Worm (Caenorhabditis elegans) whole organism, L3 larva: ENCODE data around the gene sqst-3.
A peak's percentile ranks its signal among the peaks of the same experiment; 100 is the strongest.

ENCODE experiments used
- R02D3.7 ChIP-seq: fragments of 150-350 bp; optimal IDR thresholded peaks from 2 replicates; lab custom pipeline; 2014; ENCODE audit warnings: missing biosample characterization, missing genetic modification characterization
- ZK546.5 ChIP-seq: sonication (generic microtip); optimal IDR thresholded peaks from 2 replicates; lab custom pipeline; 2017; ENCODE audit warnings: missing biosample characterization, missing genetic modification characterization
- aly-2 ChIP-seq: fragments of 150-350 bp; optimal IDR thresholded peaks from 2 replicates; lab custom pipeline; 2014; ENCODE audit warnings: missing biosample characterization, missing genetic modification characterization
- ama-1 ChIP-seq: fragments of 150-350 bp; optimal IDR thresholded peaks from 2 replicates; lab custom pipeline; 2018
- ceh-16 ChIP-seq: sonication (generic microtip); optimal IDR thresholded peaks from 2 replicates; lab custom pipeline; 2017; ENCODE audit warnings: missing biosample characterization, missing genetic modification characterization
- ceh-28 ChIP-seq: fragments of 150-350 bp; optimal IDR thresholded peaks from 2 replicates; lab custom pipeline; 2014; ENCODE audit warnings: missing biosample characterization, missing genetic modification reagents, missing genetic modification characterization
- ceh-9 ChIP-seq: sonication (generic microtip); optimal IDR thresholded peaks from 2 replicates; lab custom pipeline; 2018; ENCODE audit warnings: missing biosample characterization, missing genetic modification characterization
- daf-12 ChIP-seq: fragments of 150-350 bp; optimal IDR thresholded peaks from 2 replicates; lab custom pipeline; 2014; ENCODE audit warnings: missing biosample characterization, missing genetic modification reagents, missing genetic modification characterization
- egl-27 ChIP-seq: sonication (generic microtip); optimal IDR thresholded peaks from 4 replicates; lab custom pipeline; 2017; ENCODE audit warnings: missing biosample characterization, missing genetic modification reagents, missing genetic modification characterization
- egl-5 ChIP-seq: fragments of 150-350 bp; optimal IDR thresholded peaks from 2 replicates; lab custom pipeline; 2017; ENCODE audit warnings: missing biosample characterization, missing genetic modification reagents, missing genetic modification characterization, inconsistent platforms
- elt-1 ChIP-seq: fragments of 150-350 bp; optimal IDR thresholded peaks from 2 replicates; lab custom pipeline; 2014; ENCODE audit warnings: missing biosample characterization, missing genetic modification characterization
- elt-2 ChIP-seq: sonication (generic microtip); optimal IDR thresholded peaks from 2 replicates; lab custom pipeline; 2016; ENCODE audit warnings: missing genetic modification reagents, mild to moderate bottlenecking, missing genetic modification characterization, missing compliant biosample characterization
- elt-3 ChIP-seq, 3 experiments: fragments of 150-350 bp in 1 of 3; sonication (generic microtip) in 2 of 3; optimal IDR thresholded peaks; 2 replicates in 2 of 3; 4 replicates in 1 of 3; lab custom pipeline; 2014 to 2017; ENCODE audit warnings: missing biosample characterization in 3 of 3, missing genetic modification characterization in 3 of 3
- fkh-10 ChIP-seq: sonication (generic microtip); optimal IDR thresholded peaks from 2 replicates; lab custom pipeline; 2017; ENCODE audit warnings: missing biosample characterization, missing genetic modification reagents, missing genetic modification characterization
- fos-1 ChIP-seq: fragments of 150-350 bp; optimal IDR thresholded peaks from 2 replicates; lab custom pipeline; 2014; ENCODE audit warnings: missing biosample characterization, missing genetic modification characterization
- hmg-11 ChIP-seq: sonication (generic microtip); optimal IDR thresholded peaks from 2 replicates; lab custom pipeline; 2016; ENCODE audit warnings: missing genetic modification characterization, missing compliant biosample characterization
- jun-1 ChIP-seq: fragments of 150-350 bp; optimal IDR thresholded peaks from 2 replicates; lab custom pipeline; 2014; ENCODE audit warnings: missing biosample characterization, missing genetic modification reagents, missing genetic modification characterization
- lin-15B ChIP-seq: fragments of 150-350 bp; optimal IDR thresholded peaks from 2 replicates; lab custom pipeline; 2014; ENCODE audit warnings: missing biosample characterization, missing genetic modification characterization
- lin-39 ChIP-seq: fragments of 150-350 bp; optimal IDR thresholded peaks from 2 replicates; lab custom pipeline; 2018; ENCODE audit warnings: missing biosample characterization, missing genetic modification reagents, missing genetic modification characterization
- lsy-12 ChIP-seq: sonication (generic microtip); optimal IDR thresholded peaks from 2 replicates; lab custom pipeline; 2016; ENCODE audit warnings: mild to moderate bottlenecking, missing genetic modification characterization, missing compliant biosample characterization
- mdl-1 ChIP-seq: fragments of 150-350 bp; optimal IDR thresholded peaks from 2 replicates; lab custom pipeline; 2014; ENCODE audit warnings: missing biosample characterization, missing genetic modification characterization
- mml-1 ChIP-seq: fragments of 150-350 bp; sonication (generic microtip); optimal IDR thresholded peaks from 3 replicates; lab custom pipeline; 2014; ENCODE audit warnings: missing biosample characterization, missing genetic modification characterization
- nfya-1 ChIP-seq: sonication (generic microtip); optimal IDR thresholded peaks from 2 replicates; lab custom pipeline; 2017; ENCODE audit warnings: missing genetic modification characterization, mild to moderate bottlenecking, missing compliant biosample characterization, antibody characterized with exemption, moderate library complexity; ENCODE audit not compliant: insufficient read depth
- nhr-11 ChIP-seq: fragments of 150-350 bp; optimal IDR thresholded peaks from 2 replicates; lab custom pipeline; 2014; ENCODE audit warnings: missing biosample characterization, missing genetic modification characterization
- nhr-12 ChIP-seq: fragments of 150-350 bp; optimal IDR thresholded peaks from 2 replicates; lab custom pipeline; 2014; ENCODE audit warnings: missing biosample characterization, missing genetic modification characterization
- nhr-237 ChIP-seq: fragments of 150-350 bp; optimal IDR thresholded peaks from 2 replicates; lab custom pipeline; 2014; ENCODE audit warnings: missing biosample characterization, missing genetic modification characterization
- nhr-25 ChIP-seq: sonication (generic microtip); optimal IDR thresholded peaks from 2 replicates; lab custom pipeline; 2017; ENCODE audit warnings: missing biosample characterization, missing genetic modification characterization
- nhr-43 ChIP-seq: sonication (generic microtip); optimal IDR thresholded peaks from 2 replicates; lab custom pipeline; 2016; ENCODE audit warnings: mild to moderate bottlenecking, missing genetic modification characterization, missing compliant biosample characterization; ENCODE audit not compliant: poor library complexity, severe bottlenecking
- nhr-67 ChIP-seq: fragments of 150-350 bp; optimal IDR thresholded peaks from 2 replicates; lab custom pipeline; 2014; ENCODE audit warnings: missing biosample characterization, missing genetic modification characterization
- nhr-76 ChIP-seq: fragments of 150-350 bp; sonication (generic microtip); optimal IDR thresholded peaks from 5 replicates; lab custom pipeline; 2014; ENCODE audit warnings: missing biosample characterization, missing genetic modification characterization
- pha-4 ChIP-seq: fragments of 150-350 bp; optimal IDR thresholded peaks from 2 replicates; lab custom pipeline; 2014; ENCODE audit warnings: missing biosample characterization, missing genetic modification reagents, missing genetic modification characterization
- pqm-1 ChIP-seq: fragments of 150-350 bp; optimal IDR thresholded peaks from 2 replicates; lab custom pipeline; 2017; ENCODE audit warnings: missing biosample characterization, missing genetic modification characterization, inconsistent platforms
- skn-1 ChIP-seq: fragments of 150-350 bp; optimal IDR thresholded peaks from 2 replicates; lab custom pipeline; 2014; ENCODE audit warnings: missing biosample characterization, missing genetic modification characterization
- snpc-4 ChIP-seq: fragments of 150-350 bp; optimal IDR thresholded peaks from 2 replicates; lab custom pipeline; 2014; ENCODE audit warnings: missing biosample characterization, missing genetic modification characterization
- tbx-2 ChIP-seq: sonication (generic microtip); optimal IDR thresholded peaks from 2 replicates; lab custom pipeline; 2016; ENCODE audit warnings: mild to moderate bottlenecking, missing genetic modification characterization, missing compliant biosample characterization
- unc-39 ChIP-seq: sonication (generic microtip); optimal IDR thresholded peaks from 4 replicates; lab custom pipeline; 2017; ENCODE audit warnings: missing biosample characterization, missing genetic modification characterization
- zag-1 ChIP-seq: fragments of 150-350 bp; optimal IDR thresholded peaks from 2 replicates; lab custom pipeline; 2014; ENCODE audit warnings: missing biosample characterization, missing genetic modification characterization
- ztf-11 ChIP-seq: fragments of 150-350 bp; optimal IDR thresholded peaks from 2 replicates; lab custom pipeline; 2014; ENCODE audit warnings: missing biosample characterization, missing genetic modification characterization

sqst-3 gene

DNA sequence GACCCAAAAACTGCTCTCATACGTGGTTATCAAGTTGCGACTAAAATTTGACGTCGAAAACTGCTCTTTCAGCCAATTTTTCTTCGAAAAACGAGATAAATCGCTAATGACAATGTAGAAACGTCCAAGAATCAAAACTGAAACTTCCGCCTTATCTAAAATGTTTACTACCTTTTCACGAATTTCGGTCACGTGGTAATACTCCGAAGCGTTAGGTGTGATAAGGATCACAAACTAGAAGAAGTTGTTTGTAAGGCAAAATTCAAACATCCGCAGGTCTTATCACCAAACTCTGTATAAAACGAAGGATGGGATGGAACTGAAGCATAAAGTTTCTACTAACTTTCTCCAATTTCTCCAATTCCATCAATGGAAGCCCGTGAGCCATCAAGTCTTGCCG, at the start of gene sqst-3:
Gene sqst-3, plus strand, starts transcription at position 370 of the 400 bp plus-strand sequence.
- TF ChIP-seq egl-5 (tag; lab: Kevin White, UChicago) (no peak), elt-2 (tag; lab: Kevin White, UChicago) (peak; percentile 53), fos-1 (tag; lab: Kevin White, UChicago) (no peak)

DNA sequence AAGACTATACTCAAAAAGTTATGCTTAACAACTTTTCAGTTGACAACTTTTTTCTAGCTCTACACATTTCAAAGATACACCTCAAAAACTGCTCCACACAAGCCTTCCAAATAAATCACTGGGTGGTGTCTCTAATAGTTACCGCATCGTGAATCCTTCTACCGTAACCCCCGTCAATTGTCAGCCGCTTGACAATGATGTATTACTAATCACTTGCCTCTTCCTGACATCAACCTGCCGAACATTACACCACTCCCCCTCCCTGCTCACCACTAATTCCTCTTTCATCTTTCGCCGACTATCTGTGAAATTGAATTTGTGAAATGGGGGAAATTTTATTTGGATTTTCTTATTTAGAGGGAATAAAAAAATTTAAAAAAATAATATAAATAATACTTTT, 48.9 kb upstream of the sqst-3 start:
- no peak for TF ChIP-seq nhr-25 (tag; lab: Kevin White, UChicago)
- no peak for TF ChIP-seq nhr-67 (tag; lab: Kevin White, UChicago)
- no peak for TF ChIP-seq pha-4 (tag; lab: Kevin White, UChicago)
- TF ChIP-seq daf-12 (tag; lab: Kevin White, UChicago), result no peak
- TF ChIP-seq egl-5 (tag; lab: Kevin White, UChicago), result no peak
- no peak for TF ChIP-seq aly-2 (tag; lab: Kevin White, UChicago)
- no peak for TF ChIP-seq nhr-76 (tag; lab: Kevin White, UChicago)
- TF ChIP-seq egl-27 (tag; lab: Kevin White, UChicago), result no peak
- TF ChIP-seq fkh-10 (GFP tag; lab: Kevin White, UChicago), result no peak
- no peak for TF ChIP-seq nhr-12 (tag; lab: Kevin White, UChicago)
- TF ChIP-seq nhr-11, result no peak
- no peak for TF ChIP-seq elt-3 (tag; optimal IDR thresholded peaks at IDR 0.05; lab: Kevin White, UChicago)
- TF ChIP-seq ceh-16, result no peak
- TF ChIP-seq fos-1 (tag; lab: Kevin White, UChicago), result no peak
- TF ChIP-seq hmg-11 (tag; lab: Kevin White, UChicago), result no peak
- no peak for TF ChIP-seq ama-1 (lab: Kevin White, UChicago)

DNA sequence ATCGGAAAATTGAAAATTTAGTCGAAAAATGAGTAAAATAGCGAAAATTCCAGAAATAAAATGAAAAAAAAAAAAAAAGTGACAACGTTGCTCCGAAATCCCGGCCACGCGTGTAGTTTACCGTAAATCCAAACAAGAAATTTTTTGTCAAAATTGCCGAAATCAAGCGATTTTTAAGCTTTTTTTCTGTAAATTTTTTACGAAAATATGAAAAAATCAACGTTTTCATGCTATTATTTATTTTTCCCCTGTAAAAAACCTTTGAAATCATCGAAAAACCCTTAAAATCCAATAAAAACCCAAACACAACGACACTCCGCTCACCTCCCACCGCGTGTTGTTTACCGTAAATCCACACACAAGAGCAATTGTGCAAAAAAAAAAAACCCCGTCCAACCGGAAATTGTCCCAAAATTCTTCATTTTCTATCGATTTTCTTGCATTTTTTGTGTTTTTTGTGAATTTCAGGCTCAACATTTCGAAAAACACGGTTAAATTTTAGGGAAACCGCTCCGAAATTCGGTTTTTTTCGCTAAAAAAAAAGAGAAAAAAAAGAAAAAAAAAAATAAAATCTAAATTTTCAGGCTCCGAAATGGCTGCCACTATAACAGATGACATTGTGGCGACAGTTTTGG, 40.5 kb upstream of the sqst-3 start, which contains the start of the genes Y39B6A.3 and pph-5:
Gene Y39B6A.3, minus strand, starts transcription at position 51 of the 635 bp plus-strand sequence.
Gene pph-5, plus strand, starts transcription at position 585 of the 635 bp plus-strand sequence.
- TF ChIP-seq jun-1, result no peak
- no peak for TF ChIP-seq egl-27 (tag; lab: Kevin White, UChicago)
- TF ChIP-seq lsy-12 (tag; lab: Kevin White, UChicago), result no peak
- TF ChIP-seq nfya-1 (tag; lab: Kevin White, UChicago), result peak; percentile 23
- no peak for TF ChIP-seq unc-39 (tag; lab: Kevin White, UChicago)
- TF ChIP-seq nhr-12 (tag; lab: Kevin White, UChicago), result no peak
- peak; percentile 8 for TF ChIP-seq pqm-1 (tag; lab: Kevin White, UChicago)
- TF ChIP-seq zag-1 (tag; lab: Kevin White, UChicago), result no peak
- no peak for TF ChIP-seq nhr-25 (tag; lab: Kevin White, UChicago)
- no peak for TF ChIP-seq ztf-11 (tag; lab: Kevin White, UChicago)
- peak; percentile 74 for TF ChIP-seq lin-15B (tag; lab: Kevin White, UChicago)
- no peak for TF ChIP-seq nhr-43
- TF ChIP-seq elt-1 (tag; lab: Kevin White, UChicago), result no peak
- TF ChIP-seq mdl-1 (tag; lab: Kevin White, UChicago), result no peak
- no peak for TF ChIP-seq ceh-9 (tag; lab: Kevin White, UChicago)
- TF ChIP-seq mml-1 (tag; lab: Kevin White, UChicago), result no peak
- no peak for TF ChIP-seq egl-5 (tag; lab: Kevin White, UChicago)
- no peak for TF ChIP-seq aly-2 (tag; lab: Kevin White, UChicago)
- peak; percentile 0 for TF ChIP-seq ceh-28 (tag; lab: Kevin White, UChicago)
- TF ChIP-seq snpc-4, result no peak
- no peak for TF ChIP-seq lin-39 (tag; lab: Kevin White, UChicago)
- no peak for TF ChIP-seq nhr-237 (tag; lab: Kevin White, UChicago)
- TF ChIP-seq ceh-16, result no peak
- TF ChIP-seq tbx-2, result no peak
- no peak for TF ChIP-seq skn-1 (tag; lab: Kevin White, UChicago)
- no peak for TF ChIP-seq nhr-11
- no peak for TF ChIP-seq fos-1 (tag; lab: Kevin White, UChicago)
- no peak for TF ChIP-seq nhr-76 (tag; lab: Kevin White, UChicago)
- peak; percentile 25 for TF ChIP-seq elt-2 (tag; lab: Kevin White, UChicago)
- peak; percentile 97 for TF ChIP-seq R02D3.7 (tag; lab: Kevin White, UChicago)
- TF ChIP-seq pha-4 (tag; lab: Kevin White, UChicago), result peak; percentile 8
- TF ChIP-seq ZK546.5 (tag; lab: Kevin White, UChicago), result no peak
- no peak for TF ChIP-seq ama-1 (lab: Kevin White, UChicago)
- TF ChIP-seq fkh-10 (GFP tag; lab: Kevin White, UChicago), result peak; percentile 1
